Worm (Caenorhabditis elegans) whole organism, mixed stage, embryonic: ENCODE data around the gene K07B1.7.

Experiments
- ceh-39 ChIP-seq: fragments of 150-350 bp; optimal IDR thresholded peaks from 2 replicates; lab custom pipeline; 2014; ENCODE audit warnings: missing biosample characterization, missing genetic modification characterization
- ceh-43 ChIP-seq: fragments of 200-800 bp; sonication (Bioruptor generic); optimal IDR thresholded peaks from 2 replicates; lab custom pipeline; 2018; ENCODE audit warnings: mild to moderate bottlenecking, missing genetic modification characterization, moderate library complexity, missing compliant biosample characterization
- ceh-83 ChIP-seq: fragments of 200-800 bp; sonication (Bioruptor generic); optimal IDR thresholded peaks from 2 replicates; lab custom pipeline; 2018; ENCODE audit warnings: mild to moderate bottlenecking, missing genetic modification characterization, missing compliant biosample characterization
- ces-1 ChIP-seq: fragments of 150-350 bp; optimal IDR thresholded peaks from 2 replicates; lab custom pipeline; 2014; ENCODE audit warnings: missing biosample characterization, missing genetic modification reagents, missing genetic modification characterization
- cnd-1 ChIP-seq: fragments of 200-800 bp; sonication (Bioruptor generic); optimal IDR thresholded peaks from 2 replicates; lab custom pipeline; 2018; ENCODE audit warnings: mild to moderate bottlenecking, missing genetic modification characterization, missing compliant biosample characterization
- drap-1 ChIP-seq: fragments of 200-800 bp; sonication (Bioruptor generic); optimal IDR thresholded peaks from 3 replicates; lab custom pipeline; 2018; ENCODE audit warnings: mild to moderate bottlenecking, missing genetic modification characterization, missing compliant biosample characterization
- elt-1 ChIP-seq: sonication (generic microtip); optimal IDR thresholded peaks from 2 replicates; lab custom pipeline; 2017; ENCODE audit warnings: missing genetic modification characterization, mild to moderate bottlenecking, missing compliant biosample characterization, antibody characterized with exemption, moderate library complexity, borderline replicate concordance; ENCODE audit not compliant: insufficient read depth
- elt-3 ChIP-seq: fragments of 150-350 bp; optimal IDR thresholded peaks from 2 replicates; lab custom pipeline; 2014; ENCODE audit warnings: missing biosample characterization, missing genetic modification characterization
- flh-1 ChIP-seq: fragments of 200-800 bp; sonication (Bioruptor generic); optimal IDR thresholded peaks from 2 replicates; lab custom pipeline; 2018; ENCODE audit warnings: mild to moderate bottlenecking, missing genetic modification characterization, moderate library complexity, missing compliant biosample characterization
- ham-2 ChIP-seq: fragments of 200-800 bp; sonication (Bioruptor generic); optimal IDR thresholded peaks from 2 replicates; lab custom pipeline; 2018; ENCODE audit warnings: mild to moderate bottlenecking, missing genetic modification characterization, missing compliant biosample characterization
- hlh-1 ChIP-seq: fragments of 150-350 bp; optimal IDR thresholded peaks from 2 replicates; lab custom pipeline; 2014; ENCODE audit warnings: missing biosample characterization, missing genetic modification reagents, missing genetic modification characterization
- lin-13 ChIP-seq: fragments of 150-350 bp; optimal IDR thresholded peaks from 2 replicates; lab custom pipeline; 2014; ENCODE audit warnings: missing biosample characterization, missing genetic modification characterization
- lin-32 ChIP-seq: fragments of 200-800 bp; sonication (Bioruptor generic); optimal IDR thresholded peaks from 2 replicates; lab custom pipeline; 2018; ENCODE audit warnings: mild to moderate bottlenecking, missing genetic modification characterization, missing compliant biosample characterization
- lsy-2 ChIP-seq: fragments of 150-350 bp; optimal IDR thresholded peaks from 2 replicates; lab custom pipeline; 2014; ENCODE audit warnings: missing biosample characterization, missing genetic modification characterization
- mab-5 ChIP-seq: fragments of 150-350 bp; optimal IDR thresholded peaks from 2 replicates; lab custom pipeline; 2014; ENCODE audit warnings: missing biosample characterization, missing genetic modification characterization
- mep-1 ChIP-seq: fragments of 150-350 bp; optimal IDR thresholded peaks from 2 replicates; lab custom pipeline; 2017; ENCODE audit warnings: missing biosample characterization, missing genetic modification reagents, missing genetic modification characterization, inconsistent platforms
- mls-2 ChIP-seq: sonication (generic microtip); optimal IDR thresholded peaks from 2 replicates; lab custom pipeline; 2016; ENCODE audit warnings: mild to moderate bottlenecking, missing genetic modification characterization, moderate library complexity, missing compliant biosample characterization
- nhr-12 ChIP-seq: fragments of 150-350 bp; optimal IDR thresholded peaks from 2 replicates; lab custom pipeline; 2014; ENCODE audit warnings: missing biosample characterization, missing genetic modification characterization
- nhr-2 ChIP-seq: fragments of 150-350 bp; optimal IDR thresholded peaks from 2 replicates; lab custom pipeline; 2014; ENCODE audit warnings: missing biosample characterization, missing genetic modification characterization
- nhr-237 ChIP-seq: fragments of 150-350 bp; optimal IDR thresholded peaks from 2 replicates; lab custom pipeline; 2014; ENCODE audit warnings: missing biosample characterization, missing genetic modification characterization
- nhr-28 ChIP-seq: fragments of 150-350 bp; optimal IDR thresholded peaks from 2 replicates; lab custom pipeline; 2014; ENCODE audit warnings: missing biosample characterization, missing genetic modification characterization
- pha-4 ChIP-seq: fragments of 150-350 bp; optimal IDR thresholded peaks from 2 replicates; lab custom pipeline; 2018; ENCODE audit warnings: missing biosample characterization, missing genetic modification reagents, missing genetic modification characterization
- sem-2 ChIP-seq: fragments of 200-800 bp; sonication (Bioruptor generic); optimal IDR thresholded peaks from 2 replicates; lab custom pipeline; 2018; ENCODE audit warnings: mild to moderate bottlenecking, missing genetic modification characterization, missing compliant biosample characterization
- snpc-4 ChIP-seq: fragments of 150-350 bp; optimal IDR thresholded peaks from 2 replicates; lab custom pipeline; 2014; ENCODE audit warnings: missing biosample characterization, missing genetic modification characterization
- sptf-1 ChIP-seq: sonication (generic microtip); optimal IDR thresholded peaks from 2 replicates; lab custom pipeline; 2017; ENCODE audit warnings: mild to moderate bottlenecking, missing genetic modification characterization, moderate library complexity, missing compliant biosample characterization
- tbx-8 ChIP-seq: fragments of 200-800 bp; sonication (Bioruptor generic); optimal IDR thresholded peaks from 2 replicates; lab custom pipeline; 2018; ENCODE audit warnings: mild to moderate bottlenecking, missing genetic modification characterization, moderate library complexity, missing compliant biosample characterization
- unc-120 ChIP-seq: sonication (generic microtip); optimal IDR thresholded peaks from 2 replicates; lab custom pipeline; 2017; ENCODE audit warnings: missing genetic modification characterization, missing compliant biosample characterization; ENCODE audit not compliant: poor library complexity, severe bottlenecking
- unc-39 ChIP-seq: fragments of 150-350 bp; optimal IDR thresholded peaks from 2 replicates; lab custom pipeline; 2014; ENCODE audit warnings: missing biosample characterization, missing genetic modification characterization
- unc-62 ChIP-seq: fragments of 150-350 bp; optimal IDR thresholded peaks from 2 replicates; lab custom pipeline; 2014; ENCODE audit warnings: missing biosample characterization, missing genetic modification reagents, missing genetic modification characterization
- ztf-11 ChIP-seq: fragments of 150-350 bp; optimal IDR thresholded peaks from 2 replicates; lab custom pipeline; 2014; ENCODE audit warnings: missing biosample characterization, missing genetic modification characterization

K07B1.7 gene

ce11 chrV:9346804-9347203, at the start of gene K07B1.7, which contains the start of gene try-5:
Gene K07B1.7, minus strand, starts transcription at chrV:9346962.
Gene try-5, plus strand, starts transcription at chrV:9347044.
- TF ChIP-seq nhr-12 (tag; lab: Kevin White, UChicago) (no peak), unc-39 (tag; lab: Kevin White, UChicago) (no peak), drap-1 (no peak), pha-4 (tag; lab: Kevin White, UChicago) (peak; percentile 45), elt-3 (tag; lab: Kevin White, UChicago) (no peak), sptf-1 (tag; lab: Kevin White, UChicago) (no peak), lsy-2 (tag; lab: Kevin White, UChicago) (peak; percentile 75), ceh-43 (GFP tag; lab: Kevin White, UChicago) (no peak), mab-5 (tag; lab: Kevin White, UChicago) (no peak), ztf-11 (tag; lab: Kevin White, UChicago) (no peak), nhr-237 (tag; lab: Kevin White, UChicago) (peak; percentile 48), nhr-28 (tag; lab: Kevin White, UChicago) (no peak), nhr-2 (tag; lab: Kevin White, UChicago) (no peak), mls-2 (tag; lab: Kevin White, UChicago) (no peak), hlh-1 (no peak), cnd-1 (tag; lab: Kevin White, UChicago) (no peak), ces-1 (GFP tag; lab: Kevin White, UChicago) (peak; percentile 83), snpc-4 (tag; lab: Kevin White, UChicago) (no peak), lin-13 (tag; lab: Kevin White, UChicago) (peak; percentile 2), ceh-83 (GFP tag; lab: Kevin White, UChicago) (no peak), ham-2 (no peak), unc-62 (GFP tag; lab: Kevin White, UChicago) (no peak), tbx-8 (GFP tag; lab: Kevin White, UChicago) (no peak), mep-1 (tag; lab: Kevin White, UChicago) (peak; percentile 65), ceh-39 (tag; lab: Kevin White, UChicago) (peak; percentile 91)
- TF ChIP-seq, all 35 proteins: peak for 7

- TF ChIP-seq ceh-43 (GFP tag; lab: Kevin White, UChicago) (peak; percentile 45), ham-2 (peak; percentile 90), cnd-1 (tag; lab: Kevin White, UChicago) (no peak), mls-2 (tag; lab: Kevin White, UChicago) (peak; percentile 51)
These were observed 48.3 kb upstream of the K07B1.7 start for ce11 chrV:9394938-9395639.

- TF ChIP-seq tbx-8 (GFP tag; lab: Kevin White, UChicago), result no peak
- TF ChIP-seq elt-1 (tag; lab: Kevin White, UChicago), result no peak
- TF ChIP-seq ztf-11 (tag; lab: Kevin White, UChicago), result no peak
- no peak for TF ChIP-seq mls-2 (tag; lab: Kevin White, UChicago)
- TF ChIP-seq ceh-39 (tag; lab: Kevin White, UChicago), result no peak
- no peak for TF ChIP-seq sem-2 (GFP tag; lab: Kevin White, UChicago)
These were observed 45.2 kb upstream of the K07B1.7 start for ce11 chrV:9391959-9392358.

ce11 chrV:9386143-9386542, 39.4 kb upstream of the K07B1.7 start, which contains the start of gene hum-2:
Gene hum-2, plus strand, starts transcription at chrV:9386175.
- TF ChIP-seq flh-1 (GFP tag; lab: Kevin White, UChicago), result no peak
- TF ChIP-seq cnd-1 (tag; lab: Kevin White, UChicago), result no peak
- no peak for TF ChIP-seq lin-32 (GFP tag; lab: Kevin White, UChicago)

ce11 chrV:9384949-9385348, 38.2 kb upstream of the K07B1.7 start:
- TF ChIP-seq drap-1 (no peak), unc-120 (no peak), sem-2 (GFP tag; lab: Kevin White, UChicago) (no peak), sptf-1 (tag; lab: Kevin White, UChicago) (no peak), elt-1 (tag; lab: Kevin White, UChicago) (no peak), hlh-1 (no peak), nhr-2 (tag; lab: Kevin White, UChicago) (no peak), flh-1 (GFP tag; lab: Kevin White, UChicago) (no peak), mls-2 (tag; lab: Kevin White, UChicago) (no peak)
